Fruit fly (Drosophila melanogaster) whole organism, embryonic: ENCODE results near the gene Eip75B.

Experiments used
- B-H2 ChIP-seq: fragments of 200-800 bp; sonication (Bioruptor generic); optimal IDR thresholded peaks from 2 replicates; lab custom pipeline; 2018; ENCODE audit warnings: missing biosample characterization, mild to moderate bottlenecking, missing genetic modification characterization
- Blimp-1 ChIP-seq: fragments of 200-800 bp; sonication (Bioruptor generic); optimal IDR thresholded peaks from 3 replicates; lab custom pipeline; 2018; ENCODE audit warnings: missing biosample characterization, missing genetic modification characterization, mild to moderate bottlenecking, moderate library complexity, missing genetic modification reagents
- Bteb2 ChIP-seq: fragments of 200-800 bp; sonication (Bioruptor generic); optimal IDR thresholded peaks from 2 replicates; lab custom pipeline; 2016; ENCODE audit warnings: missing biosample characterization, missing genetic modification characterization
- CG12769 ChIP-seq: fragments of 200-800 bp; sonication (Bioruptor generic); optimal IDR thresholded peaks from 2 replicates; lab custom pipeline; 2019; ENCODE audit warnings: missing biosample characterization, mild to moderate bottlenecking, missing genetic modification characterization, moderate library complexity
- CG1602 ChIP-seq: fragments of 200-800 bp; sonication (Bioruptor generic); optimal IDR thresholded peaks from 3 replicates; lab custom pipeline; 2016; ENCODE audit warnings: missing biosample characterization, missing genetic modification characterization
- CG17328 ChIP-seq: fragments of 200-800 bp; sonication (Bioruptor generic); IDR thresholded peaks from 2 replicates; pipeline ENCODE4 v1.3.6; 2022; ENCODE audit warnings: missing biosample characterization, missing genetic modification characterization
- CG17568 ChIP-seq: fragments of 200-800 bp; sonication (Bioruptor generic); optimal IDR thresholded peaks from 2 replicates; lab custom pipeline; 2018; ENCODE audit warnings: missing biosample characterization, mild to moderate bottlenecking, missing genetic modification characterization, moderate library complexity
- CG2875 ChIP-seq: fragments of 200-800 bp; sonication (Bioruptor generic); optimal IDR thresholded peaks from 2 replicates; lab custom pipeline; 2017; ENCODE audit warnings: missing biosample characterization, mild to moderate bottlenecking, missing genetic modification characterization, missing genetic modification reagents
- CG30431 ChIP-seq: fragments of 200-800 bp; sonication (Bioruptor generic); optimal IDR thresholded peaks from 2 replicates; lab custom pipeline; 2017; ENCODE audit warnings: missing biosample characterization, missing genetic modification characterization
- CG31224 ChIP-seq: fragments of 200-800 bp; sonication (Bioruptor generic); IDR thresholded peaks from 2 replicates; pipeline ENCODE4 v1.3.6; 2022; ENCODE audit warnings: missing biosample characterization, missing genetic modification characterization
- CG31441 ChIP-seq: fragments of 200-800 bp; sonication (Bioruptor generic); IDR thresholded peaks from 2 replicates; pipeline ENCODE4 v1.3.6; 2022; ENCODE audit warnings: missing biosample characterization, missing genetic modification characterization
- CG33557 ChIP-seq: fragments of 200-800 bp; sonication (Bioruptor generic); optimal IDR thresholded peaks from 2 replicates; lab custom pipeline; 2019; ENCODE audit warnings: missing biosample characterization, mild to moderate bottlenecking, missing genetic modification characterization, moderate library complexity
- CG4707 ChIP-seq: fragments of 200-800 bp; sonication (Bioruptor generic); optimal IDR thresholded peaks from 2 replicates; lab custom pipeline; 2018; ENCODE audit warnings: missing biosample characterization, mild to moderate bottlenecking, missing genetic modification characterization, moderate library complexity
- CG6175 ChIP-seq: fragments of 200-800 bp; sonication (Bioruptor generic); IDR thresholded peaks from 3 replicates; pipeline ENCODE4 v1.3.6; 2022; ENCODE audit warnings: missing biosample characterization, missing genetic modification characterization
- CG6854 ChIP-seq: fragments of 200-800 bp; sonication (Bioruptor generic); optimal IDR thresholded peaks from 3 replicates; lab custom pipeline; 2017; ENCODE audit warnings: missing biosample characterization, mild to moderate bottlenecking, missing genetic modification characterization
- CG7271 ChIP-seq: fragments of 200-800 bp; sonication (Bioruptor generic); optimal IDR thresholded peaks from 2 replicates; lab custom pipeline; 2018; ENCODE audit warnings: missing biosample characterization, mild to moderate bottlenecking, missing genetic modification characterization, moderate library complexity
- CG7745 ChIP-seq: fragments of 200-800 bp; sonication (Bioruptor generic); optimal IDR thresholded peaks from 2 replicates; lab custom pipeline; 2018; ENCODE audit warnings: missing biosample characterization, mild to moderate bottlenecking, missing genetic modification characterization, moderate library complexity
- CG9215 ChIP-seq: fragments of 200-800 bp; sonication (Bioruptor generic); IDR thresholded peaks from 2 replicates; pipeline ENCODE4 v1.3.6; 2022; ENCODE audit warnings: missing biosample characterization, missing genetic modification characterization
- CG9727 ChIP-seq: fragments of 200-800 bp; sonication (Bioruptor generic); optimal IDR thresholded peaks from 3 replicates; lab custom pipeline; 2017; ENCODE audit warnings: missing biosample characterization, mild to moderate bottlenecking, missing genetic modification characterization
- CHES-1-like ChIP-seq: fragments of 200-800 bp; sonication (Bioruptor generic); optimal IDR thresholded peaks from 2 replicates; lab custom pipeline; 2016; ENCODE audit warnings: missing biosample characterization, missing genetic modification characterization
- Dref ChIP-seq: fragments of 200-800 bp; sonication (Bioruptor generic); IDR thresholded peaks from 2 replicates; pipeline ENCODE4 v1.3.6; 2022; ENCODE audit warnings: missing biosample characterization, missing genetic modification characterization
- Eip74EF ChIP-seq, 2 experiments: fragments of 200-800 bp in 1 of 2; fragments of >200 bp in 1 of 2; sonication (Bioruptor generic) in 1 of 2; optimal IDR thresholded peaks; 2 replicates each; lab custom pipeline; 2017 to 2019; ENCODE audit warnings: missing biosample characterization in 2 of 2, missing genetic modification characterization in 2 of 2, mild to moderate bottlenecking in 1 of 2, moderate library complexity in 1 of 2
- HHEX ChIP-seq: fragments of 200-800 bp; sonication (Bioruptor generic); optimal IDR thresholded peaks from 3 replicates; lab custom pipeline; 2017; ENCODE audit warnings: missing biosample characterization, mild to moderate bottlenecking, missing genetic modification characterization, missing genetic modification reagents
- Hey ChIP-seq: fragments of 200-800 bp; sonication (Bioruptor generic); optimal IDR thresholded peaks from 3 replicates; lab custom pipeline; 2018; ENCODE audit warnings: missing biosample characterization, mild to moderate bottlenecking, missing genetic modification characterization
- Lhr ChIP-seq: fragments of 200-800 bp; sonication (Bioruptor generic); optimal IDR thresholded peaks from 3 replicates; lab custom pipeline; 2017; ENCODE audit warnings: mild to moderate bottlenecking, missing biosample characterization, missing genetic modification reagents, missing genetic modification characterization
- MTF-1 ChIP-seq: fragments of 200-800 bp; sonication (Bioruptor generic); optimal IDR thresholded peaks from 2 replicates; lab custom pipeline; 2018; ENCODE audit warnings: missing biosample characterization, mild to moderate bottlenecking, missing genetic modification characterization, borderline replicate concordance
- NK7.1 ChIP-seq: fragments of 200-800 bp; sonication (Bioruptor generic); optimal IDR thresholded peaks from 3 replicates; lab custom pipeline; 2016; ENCODE audit warnings: missing biosample characterization, missing genetic modification characterization
- Neu2 ChIP-seq: fragments of 200-800 bp; sonication (Bioruptor generic); optimal IDR thresholded peaks from 3 replicates; lab custom pipeline; 2016; ENCODE audit warnings: missing biosample characterization, missing genetic modification characterization, borderline replicate concordance
- Sox100B ChIP-seq: fragments of 200-800 bp; sonication (Bioruptor generic); optimal IDR thresholded peaks from 3 replicates; lab custom pipeline; 2018; ENCODE audit warnings: missing biosample characterization, mild to moderate bottlenecking, missing genetic modification characterization
- Sox102F ChIP-seq: fragments of 200-800 bp; sonication (Bioruptor generic); optimal IDR thresholded peaks from 2 replicates; lab custom pipeline; 2018; ENCODE audit warnings: missing biosample characterization, mild to moderate bottlenecking, missing genetic modification characterization, moderate library complexity
- Sry-β ChIP-seq: fragments of 200-800 bp; sonication (Bioruptor generic); optimal IDR thresholded peaks from 2 replicates; lab custom pipeline; 2018; ENCODE audit warnings: missing biosample characterization, mild to moderate bottlenecking, missing genetic modification characterization, moderate library complexity
- Stat92E ChIP-seq, 3 experiments: fragments of >200 bp in 2 of 3; fragments of 200-800 bp in 1 of 3; sonication (Bioruptor generic) in 1 of 3; optimal IDR thresholded peaks; 2 replicates each; lab custom pipeline; 2017 to 2019; ENCODE audit warnings: missing biosample characterization in 3 of 3, missing genetic modification characterization in 3 of 3, mild to moderate bottlenecking in 1 of 3, moderate library complexity in 1 of 3
- Taf1 ChIP-seq: fragments of 200-800 bp; sonication (Bioruptor generic); IDR thresholded peaks from 2 replicates; pipeline ENCODE4 v1.3.6; 2022; ENCODE audit warnings: missing biosample characterization, missing genetic modification characterization
- Xbp1 ChIP-seq: fragments of 200-800 bp; sonication (Bioruptor generic); optimal IDR thresholded peaks from 3 replicates; lab custom pipeline; 2016; ENCODE audit warnings: missing biosample characterization, mild to moderate bottlenecking, missing genetic modification characterization
- cato ChIP-seq: fragments of 200-800 bp; sonication (Bioruptor generic); optimal IDR thresholded peaks from 2 replicates; lab custom pipeline; 2016; ENCODE audit warnings: missing biosample characterization, missing genetic modification characterization, borderline replicate concordance
- disco-r ChIP-seq: fragments of 200-800 bp; sonication (Bioruptor generic); optimal IDR thresholded peaks from 2 replicates; lab custom pipeline; 2016; ENCODE audit warnings: missing biosample characterization, missing genetic modification characterization
- dpn ChIP-seq, 2 experiments: fragments of 200-800 bp; sonication (Bioruptor generic); optimal IDR thresholded peaks; 3 replicates each; lab custom pipeline; 2016; ENCODE audit warnings: missing biosample characterization in 2 of 2, missing genetic modification characterization in 2 of 2
- gem ChIP-seq: fragments of 200-800 bp; sonication (Bioruptor generic); optimal IDR thresholded peaks from 2 replicates; lab custom pipeline; 2019; ENCODE audit warnings: missing biosample characterization, mild to moderate bottlenecking, missing genetic modification characterization, moderate library complexity
- hb ChIP-seq: fragments of 200-800 bp; sonication (Bioruptor generic); IDR thresholded peaks from 3 replicates; pipeline ENCODE4 v1.3.6; 2022; ENCODE audit warnings: missing biosample characterization, missing genetic modification characterization; ENCODE audit not compliant: partially characterized antibody
- lov ChIP-seq, 2 experiments: fragments of 200-800 bp in 1 of 2; fragments of >200 bp in 1 of 2; sonication (Bioruptor generic) in 1 of 2; IDR thresholded peaks in 1 of 2; optimal IDR thresholded peaks in 1 of 2; 2 replicates in 1 of 2; 3 replicates in 1 of 2; pipeline versions ENCODE4 v1.3.6 to Lab custom; 2017 to 2022; ENCODE audit warnings: missing biosample characterization in 1 of 2, missing genetic modification characterization in 1 of 2
- nerfin-2 ChIP-seq: fragments of 200-800 bp; sonication (Bioruptor generic); IDR thresholded peaks from 2 replicates; pipeline ENCODE4 v1.3.6; 2022; ENCODE audit warnings: missing biosample characterization, missing genetic modification characterization; ENCODE audit not compliant: partially characterized antibody
- prd ChIP-seq, 3 experiments: fragments of >200 bp in 2 of 3; fragments of 200-800 bp in 1 of 3; sonication (Bioruptor generic) in 1 of 3; optimal IDR thresholded peaks in 2 of 3; IDR thresholded peaks in 1 of 3; 2 replicates in 2 of 3; 3 replicates in 1 of 3; pipeline versions ENCODE4 v1.3.6 to Lab custom; 2017 to 2022; ENCODE audit warnings: missing biosample characterization in 1 of 3, missing genetic modification characterization in 1 of 3
- pum ChIP-seq: fragments of 200-800 bp; sonication (Bioruptor generic); optimal IDR thresholded peaks from 2 replicates; lab custom pipeline; 2016; ENCODE audit warnings: missing biosample characterization, missing genetic modification characterization
- sug ChIP-seq: fragments of 200-800 bp; optimal IDR thresholded peaks from 2 replicates; lab custom pipeline; 2019; ENCODE audit warnings: missing biosample characterization, mild to moderate bottlenecking, missing genetic modification characterization, moderate library complexity
- ttk ChIP-seq: fragments of 200-800 bp; sonication (Bioruptor generic); IDR thresholded peaks from 2 replicates; pipeline ENCODE4 v2.1.2; 2022; ENCODE audit warnings: missing biosample characterization, missing genetic modification characterization
- tup ChIP-seq: fragments of 200-800 bp; sonication (Bioruptor generic); optimal IDR thresholded peaks from 2 replicates; lab custom pipeline; 2016; ENCODE audit warnings: missing biosample characterization, mild to moderate bottlenecking, missing genetic modification characterization, moderate library complexity
- zf30C ChIP-seq: fragments of 200-800 bp; sonication (Bioruptor generic); optimal IDR thresholded peaks from 3 replicates; lab custom pipeline; 2018; ENCODE audit warnings: missing biosample characterization, mild to moderate bottlenecking, missing genetic modification characterization

The Eip75B gene

dm6 chr3L:18101421-18101996, 37.0 kb upstream of the Eip75B start (continued):
- TF ChIP-seq prd (optimal IDR thresholded peaks at IDR 0.05; lab: Kevin White, UChicago), result no peak
- TF ChIP-seq prd (GFP tag; IDR thresholded peaks at IDR 0.05; lab: Robert Waterston, UW), result 0 out of 3 replicates have a peak, but pooled peaks have one; percentile 35
- no peak for TF ChIP-seq CG30431 (GFP tag; lab: Kevin White, UChicago)
- TF ChIP-seq NK7.1, result no peak
- no peak for TF ChIP-seq lov (optimal IDR thresholded peaks at IDR 0.05; lab: Kevin White, UChicago)
- TF ChIP-seq lov (GFP tag; IDR thresholded peaks at IDR 0.05; lab: Robert Waterston, UW), result 0 out of 3 replicates have a peak, but pooled peaks have one; percentile 14
- TF ChIP-seq Lhr (GFP tag; lab: Kevin White, UChicago), result no peak
- no peak for TF ChIP-seq Taf1 (GFP tag; lab: Robert Waterston, UW)
- no peak for TF ChIP-seq Bteb2 (GFP tag; lab: Kevin White, UChicago)
- TF ChIP-seq Xbp1, result no peak
- TF ChIP-seq MTF-1 (GFP tag; lab: Kevin White, UChicago), result no peak
- no peak for TF ChIP-seq nerfin-2 (GFP tag; lab: Robert Waterston, UW)
- TF ChIP-seq Neu2, result no peak
- TF ChIP-seq sug (tag; lab: Kevin White, UChicago), result no peak
- TF ChIP-seq Hey (tag; lab: Kevin White, UChicago), result no peak
- TF ChIP-seq CG7745, result no peak
- TF ChIP-seq Blimp-1 (GFP tag; lab: Kevin White, UChicago), result peak; percentile 30
- TF ChIP-seq disco-r (GFP tag; lab: Kevin White, UChicago), result no peak
- TF ChIP-seq CG6854 (GFP tag; lab: Kevin White, UChicago), result no peak
- TF ChIP-seq Dref (GFP tag; lab: Robert Waterston, UW), result no peak
- no peak for TF ChIP-seq CG17568 (GFP tag; lab: Kevin White, UChicago)
- TF ChIP-seq Sry-β (GFP tag; lab: Kevin White, UChicago), result no peak
- no peak for TF ChIP-seq hb (GFP tag; lab: Robert Waterston, UW)
- no peak for TF ChIP-seq HHEX
- TF ChIP-seq pum (GFP tag; lab: Kevin White, UChicago), result no peak
- TF ChIP-seq Sox100B, result no peak
- peak; percentile 25 for TF ChIP-seq CG12769 (tag; lab: Kevin White, UChicago)
- TF ChIP-seq Eip74EF (GFP tag; optimal IDR thresholded peaks at IDR 0.05; lab: Kevin White, UChicago), result no peak
- no peak for TF ChIP-seq CHES-1-like (GFP tag; lab: Kevin White, UChicago)
- TF ChIP-seq tup (GFP tag; lab: Kevin White, UChicago), result no peak
- TF ChIP-seq CG7271 (tag; lab: Kevin White, UChicago), result no peak
- no peak for TF ChIP-seq CG9215 (GFP tag; lab: Robert Waterston, UW)
- TF ChIP-seq CG31224 (GFP tag; lab: Robert Waterston, UW), result no peak
- TF ChIP-seq Sox102F, result peak; percentile 44
- no peak for TF ChIP-seq CG9727 (GFP tag; lab: Kevin White, UChicago)
- TF ChIP-seq B-H2 (GFP tag; lab: Kevin White, UChicago), result no peak
- TF ChIP-seq dpn (GFP tag; optimal IDR thresholded peaks at IDR 0.05; lab: Kevin White, UChicago), result no peak
- no peak for TF ChIP-seq cato (GFP tag; lab: Kevin White, UChicago)
- TF ChIP-seq CG4707 (GFP tag; lab: Kevin White, UChicago), result no peak
- TF ChIP-seq CG6175 (GFP tag; lab: Robert Waterston, UW), result no peak
- no peak for TF ChIP-seq CG1602
- TF ChIP-seq Stat92E (GFP tag; optimal IDR thresholded peaks at IDR 0.05; lab: Kevin White, UChicago), result no peak
- no peak for TF ChIP-seq CG33557 (GFP tag; lab: Kevin White, UChicago)
- no peak for TF ChIP-seq CG2875 (GFP tag; lab: Kevin White, UChicago)
- TF ChIP-seq CG31441 (GFP tag; lab: Robert Waterston, UW), result no peak; the same call in 1 of the 2 replicates
- no peak for TF ChIP-seq zf30C (GFP tag; lab: Kevin White, UChicago)
- peak; percentile 9; the same call in 1 of the 2 replicates for TF ChIP-seq CG17328
- peak; percentile 45 for TF ChIP-seq gem (tag; lab: Kevin White, UChicago)
- 0 out of 2 replicates have a peak, but pooled peaks have one; percentile 4 for TF ChIP-seq ttk
